Fruit fly (Drosophila melanogaster) whole organism, wandering third instar larva: ENCODE results near the gene Nup93-1.

Experiments used
- Abd-B ChIP-seq: fragments of >200 bp; optimal IDR thresholded peaks from 2 replicates; lab custom pipeline; 2017; ENCODE audit warnings: missing biosample characterization, missing genetic modification characterization
- CG32264 ChIP-seq: fragments of 200-800 bp; sonication (Bioruptor generic); optimal IDR thresholded peaks from 2 replicates; lab custom pipeline; 2016; ENCODE audit warnings: missing biosample characterization, missing genetic modification characterization
- CG9705 ChIP-seq: fragments of 200-800 bp; sonication (Bioruptor generic); optimal IDR thresholded peaks from 2 replicates; lab custom pipeline; 2018; ENCODE audit warnings: missing biosample characterization, mild to moderate bottlenecking, missing genetic modification characterization
- CrebA ChIP-seq: fragments of 200-800 bp; sonication (Bioruptor generic); optimal IDR thresholded peaks from 2 replicates; lab custom pipeline; 2016; ENCODE audit warnings: missing biosample characterization, mild to moderate bottlenecking, missing genetic modification characterization, borderline replicate concordance
- Dfd ChIP-seq: fragments of >200 bp; optimal IDR thresholded peaks from 2 replicates; lab custom pipeline; 2017; ENCODE audit warnings: missing biosample characterization, missing genetic modification characterization
- GATAd ChIP-seq: sonication (Bioruptor generic); optimal IDR thresholded peaks from 2 replicates; lab custom pipeline; 2016; ENCODE audit warnings: missing biosample characterization, missing genetic modification characterization
- HLH106 ChIP-seq: fragments of 200-800 bp; optimal IDR thresholded peaks from 3 replicates; lab custom pipeline; 2019; ENCODE audit warnings: missing biosample characterization, mild to moderate bottlenecking, missing genetic modification characterization, moderate library complexity
- Hnf4 ChIP-seq: fragments of 200-800 bp; sonication (Bioruptor generic); optimal IDR thresholded peaks from 2 replicates; lab custom pipeline; 2016; ENCODE audit warnings: missing biosample characterization, mild to moderate bottlenecking, missing genetic modification characterization
- Hr78 ChIP-seq: fragments of >200 bp; optimal IDR thresholded peaks from 2 replicates; lab custom pipeline; 2017; ENCODE audit warnings: missing biosample characterization, missing genetic modification characterization
- Jra ChIP-seq: sonication (Bioruptor generic); optimal IDR thresholded peaks from 2 replicates; lab custom pipeline; 2016; ENCODE audit warnings: missing biosample characterization, missing genetic modification characterization
- Myc ChIP-seq: fragments of >200 bp; optimal IDR thresholded peaks from 2 replicates; lab custom pipeline; 2017
- OdsH ChIP-seq: fragments of 200-800 bp; sonication (Bioruptor generic); optimal IDR thresholded peaks from 2 replicates; lab custom pipeline; 2016; ENCODE audit warnings: missing biosample characterization, mild to moderate bottlenecking, missing genetic modification characterization
- Rel ChIP-seq, 2 experiments: fragments of 200-800 bp; sonication (Bioruptor generic) in 1 of 2; optimal IDR thresholded peaks; 2 replicates in 1 of 2; 3 replicates in 1 of 2; lab custom pipeline; 2016 to 2019; ENCODE audit warnings: mild to moderate bottlenecking in 2 of 2, missing biosample characterization in 2 of 2, missing genetic modification characterization in 2 of 2, moderate library complexity in 1 of 2
- Sp1 ChIP-seq: fragments of 200-800 bp; sonication (Bioruptor generic); optimal IDR thresholded peaks from 3 replicates; lab custom pipeline; 2019; ENCODE audit warnings: missing biosample characterization, mild to moderate bottlenecking, missing genetic modification characterization, moderate library complexity
- Vsx2 ChIP-seq: fragments of 200-300, 225-300 bp; sonication (Bioruptor generic); optimal IDR thresholded peaks from 2 replicates; lab custom pipeline; 2018; ENCODE audit warnings: missing biosample characterization, missing genetic modification characterization; ENCODE audit not compliant: partially characterized antibody
- br ChIP-seq: fragments of 200-800 bp; sonication (Bioruptor generic); optimal IDR thresholded peaks from 2 replicates; lab custom pipeline; 2016; ENCODE audit warnings: missing biosample characterization, missing genetic modification characterization
- brk ChIP-seq: fragments of 200-800 bp; sonication (Bioruptor generic); optimal IDR thresholded peaks from 2 replicates; lab custom pipeline; 2016; ENCODE audit warnings: missing biosample characterization, mild to moderate bottlenecking, missing genetic modification characterization
- dmrt93B ChIP-seq: fragments of 200-800 bp; sonication (Bioruptor generic); optimal IDR thresholded peaks from 2 replicates; lab custom pipeline; 2018; ENCODE audit warnings: missing biosample characterization, mild to moderate bottlenecking, missing genetic modification characterization
- dsf ChIP-seq: sonication (Bioruptor generic); optimal IDR thresholded peaks from 2 replicates; lab custom pipeline; 2016; ENCODE audit warnings: missing biosample characterization, missing genetic modification characterization, borderline replicate concordance
- ey ChIP-seq: fragments of 200-800 bp; sonication (Bioruptor generic); optimal IDR thresholded peaks from 2 replicates; lab custom pipeline; 2016; ENCODE audit warnings: missing biosample characterization, missing genetic modification characterization
- foxo ChIP-seq, 2 experiments: fragments of 200-800 bp; sonication (Bioruptor generic); optimal IDR thresholded peaks; 2 replicates in 1 of 2; 3 replicates in 1 of 2; lab custom pipeline; 2016 to 2017; ENCODE audit warnings: missing biosample characterization in 2 of 2, missing genetic modification characterization in 2 of 2
- fru ChIP-seq: fragments of 200-800 bp; sonication (Bioruptor generic); optimal IDR thresholded peaks from 3 replicates; lab custom pipeline; 2016; ENCODE audit warnings: missing biosample characterization, mild to moderate bottlenecking, missing genetic modification characterization
- h ChIP-seq: fragments of 200-800 bp; sonication (Bioruptor generic); optimal IDR thresholded peaks from 3 replicates; lab custom pipeline; 2016; ENCODE audit warnings: missing biosample characterization, mild to moderate bottlenecking, missing genetic modification characterization
- jim ChIP-seq: fragments of 175-275, 200-325 bp; sonication (Bioruptor generic); optimal IDR thresholded peaks from 2 replicates; lab custom pipeline; 2016; ENCODE audit warnings: missing biosample characterization, mild to moderate bottlenecking, missing genetic modification characterization
- pan ChIP-seq: fragments of >200 bp; optimal IDR thresholded peaks from 2 replicates; lab custom pipeline; 2017
- psq ChIP-seq: fragments of 200-800 bp; sonication (Bioruptor generic); optimal IDR thresholded peaks from 3 replicates; lab custom pipeline; 2017; ENCODE audit warnings: missing biosample characterization, mild to moderate bottlenecking, missing genetic modification characterization, moderate library complexity
- rgr ChIP-seq: fragments of 200-800 bp; sonication (Bioruptor generic); optimal IDR thresholded peaks from 3 replicates; lab custom pipeline; 2016; ENCODE audit warnings: missing biosample characterization, mild to moderate bottlenecking, missing genetic modification characterization
- sage ChIP-seq: fragments of 200-800 bp; sonication (Bioruptor generic); optimal IDR thresholded peaks from 2 replicates; lab custom pipeline; 2016; ENCODE audit warnings: missing biosample characterization, mild to moderate bottlenecking, missing genetic modification characterization
- tai ChIP-seq: sonication (Bioruptor generic); optimal IDR thresholded peaks from 2 replicates; lab custom pipeline; 2016; ENCODE audit warnings: missing biosample characterization, missing genetic modification characterization
- usp ChIP-seq: fragments of >200 bp; optimal IDR thresholded peaks from 2 replicates; lab custom pipeline; 2017; ENCODE audit warnings: missing biosample characterization, missing genetic modification characterization
- woc ChIP-seq: sonication (Bioruptor generic); optimal IDR thresholded peaks from 2 replicates; lab custom pipeline; 2016; ENCODE audit warnings: missing biosample characterization, mild to moderate bottlenecking, missing genetic modification characterization

The Nup93-1 gene

DNA sequence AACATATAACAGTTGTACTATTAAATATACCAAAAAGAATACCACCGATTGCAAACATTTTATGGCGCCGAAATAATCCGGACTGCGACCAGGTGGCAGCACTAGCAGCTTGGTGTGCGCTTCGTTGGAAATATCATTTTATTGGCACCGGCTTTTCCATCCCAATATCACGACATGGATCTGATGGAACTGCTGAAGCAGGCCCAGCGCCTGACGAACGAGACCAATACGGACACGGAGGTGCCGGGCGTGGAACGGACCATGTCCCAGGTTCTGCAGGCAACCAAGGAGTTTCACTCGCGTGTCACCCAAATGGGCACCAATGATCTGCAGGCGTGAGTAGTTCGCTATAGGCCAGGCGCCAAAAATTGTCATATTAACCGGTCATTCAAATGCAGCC lies at the start of gene Nup93-1:
TSS of gene Nup93-1 (plus strand) at position 74 of the 400 bp plus-strand sequence.
- TF ChIP-seq Dfd (no peak), sage (GFP tag; lab: Kevin White, UChicago) (no peak), foxo (GFP tag; optimal IDR thresholded peaks at IDR 0.05; lab: Kevin White, UChicago) (no peak)

DNA sequence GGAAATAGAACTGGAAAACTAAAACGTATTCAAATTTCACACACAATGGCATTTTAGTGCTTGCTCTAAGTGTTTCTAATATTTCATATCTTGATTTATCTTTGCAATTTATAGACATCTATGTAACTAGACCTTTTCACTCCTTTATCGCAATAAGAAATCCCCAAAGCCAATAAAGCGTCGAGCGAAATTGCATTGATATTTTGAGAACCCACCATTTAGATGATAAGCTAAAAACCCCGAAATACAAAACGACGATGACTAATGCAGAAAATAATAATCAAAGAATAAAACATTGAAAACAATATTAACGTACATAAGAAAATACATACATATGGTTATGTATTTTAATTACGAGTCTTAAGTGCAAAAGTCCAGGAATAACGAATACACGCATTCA lies 44.1 kb upstream of the Nup93-1 start:
- TF ChIP-seq tai (GFP tag; lab: Kevin White, UChicago): no peak
- no peak for TF ChIP-seq ey (GFP tag; lab: Kevin White, UChicago)
- no peak for TF ChIP-seq Rel (GFP tag; optimal IDR thresholded peaks at IDR 0.05; lab: Kevin White, UChicago)
- peak; percentile 91 for TF ChIP-seq Rel (tag; optimal IDR thresholded peaks at IDR 0.05; lab: Kevin White, UChicago)
- TF ChIP-seq sage (GFP tag; lab: Kevin White, UChicago): no peak

DNA sequence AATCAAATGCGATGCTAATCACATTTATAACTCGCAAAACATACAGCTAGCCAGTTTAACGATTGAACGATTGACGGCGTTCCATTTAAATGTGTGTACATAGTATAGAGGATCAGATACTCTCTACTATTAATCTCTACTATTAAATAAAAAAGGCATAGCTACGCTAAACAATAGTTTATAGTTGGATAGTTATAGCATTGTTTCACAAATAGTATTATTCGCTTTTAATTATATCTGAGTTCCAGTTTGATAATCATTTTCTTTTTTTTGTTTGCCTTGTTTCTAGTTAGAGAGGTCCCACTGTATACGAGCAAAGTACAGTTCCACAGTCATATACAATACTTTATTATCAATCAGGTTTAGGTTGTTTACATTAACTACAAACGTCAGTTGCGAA lies 42.9 kb upstream of the Nup93-1 start:
- TF ChIP-seq tai (GFP tag; lab: Kevin White, UChicago) (no peak), Sp1 (GFP tag; lab: Kevin White, UChicago) (peak; percentile 4), GATAd (GFP tag; lab: Kevin White, UChicago) (no peak), h (GFP tag; lab: Kevin White, UChicago) (peak; percentile 25), HLH106 (tag; lab: Kevin White, UChicago) (no peak), fru (GFP tag; lab: Kevin White, UChicago) (peak; percentile 35), Hnf4 (GFP tag; lab: Kevin White, UChicago) (peak; percentile 73), CG32264 (GFP tag; lab: Kevin White, UChicago) (no peak), rgr (GFP tag; lab: Kevin White, UChicago) (no peak)

DNA sequence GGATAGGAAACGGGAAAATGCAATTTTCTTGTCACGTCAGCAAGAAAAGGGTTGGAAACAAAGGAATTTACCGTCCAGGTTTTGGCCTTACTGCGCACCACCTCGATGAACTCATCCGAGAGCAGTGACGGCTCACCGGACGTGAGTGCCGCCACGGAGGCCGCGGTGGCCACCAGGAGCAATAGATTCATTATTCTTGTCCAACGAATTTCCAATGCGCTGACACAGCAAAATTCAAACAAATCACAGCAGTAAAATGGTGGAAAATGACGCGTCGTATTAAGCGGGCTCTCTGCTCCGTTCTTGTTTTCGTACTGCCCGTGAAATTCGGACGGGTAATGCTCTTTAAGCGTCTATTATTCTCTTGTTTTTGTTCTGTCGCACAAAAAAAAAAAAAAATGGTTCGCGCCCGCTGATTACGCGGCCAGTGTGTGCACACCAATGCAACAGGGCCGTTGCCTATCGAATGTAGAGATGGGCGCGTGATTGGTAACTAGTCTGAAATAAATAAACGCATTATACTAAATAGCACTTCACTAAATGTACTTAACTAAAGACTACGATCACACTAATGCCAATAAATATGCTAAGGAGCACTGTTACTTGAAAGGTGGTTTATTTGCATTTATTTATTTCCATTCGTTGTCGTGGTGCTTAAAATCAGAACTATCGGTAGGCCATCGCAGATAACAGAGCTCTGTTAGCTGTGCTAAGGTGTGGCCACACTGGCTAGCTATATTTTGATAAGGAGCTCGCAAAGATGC lies 40.7 kb upstream of the Nup93-1 start, which contains the start of the genes CtsB and amrt:
TSS of gene CtsB (minus strand) at position 432 of the 764 bp plus-strand sequence.
TSS of gene amrt (plus strand) at position 721 of the 764 bp plus-strand sequence.
- TF ChIP-seq dmrt93B (GFP tag; lab: Kevin White, UChicago) (peak; percentile 55), h (GFP tag; lab: Kevin White, UChicago) (peak; percentile 64), br (GFP tag; lab: Kevin White, UChicago) (peak; percentile 45), fru (GFP tag; lab: Kevin White, UChicago) (peak; percentile 65), Hnf4 (GFP tag; lab: Kevin White, UChicago) (peak; percentile 64), usp (GFP tag; lab: Kevin White, UChicago) (no peak), HLH106 (tag; lab: Kevin White, UChicago) (peak; percentile 64), Jra (GFP tag; lab: Kevin White, UChicago) (peak; percentile 48), Vsx2 (GFP tag; lab: Kevin White, UChicago) (no peak), rgr (GFP tag; lab: Kevin White, UChicago) (peak; percentile 55), GATAd (GFP tag; lab: Kevin White, UChicago) (peak; percentile 38), jim (GFP tag; lab: Kevin White, UChicago) (peak; percentile 58), Myc (lab: Kevin White, UChicago) (peak; percentile 7), woc (peak; percentile 93), CG9705 (GFP tag; lab: Kevin White, UChicago) (peak; percentile 57), Hr78 (GFP tag; lab: Kevin White, UChicago) (no peak), brk (GFP tag; lab: Kevin White, UChicago) (no peak), tai (GFP tag; lab: Kevin White, UChicago) (peak; percentile 46), Rel (GFP tag; optimal IDR thresholded peaks at IDR 0.05; lab: Kevin White, UChicago) (no peak), Rel (tag; optimal IDR thresholded peaks at IDR 0.05; lab: Kevin White, UChicago) (peak; percentile 48), Sp1 (GFP tag; lab: Kevin White, UChicago) (peak; percentile 75), Abd-B (GFP tag; lab: Kevin White, UChicago) (no peak), dsf (GFP tag; lab: Kevin White, UChicago) (no peak), foxo (GFP tag; optimal IDR thresholded peaks at IDR 0.05; lab: Kevin White, UChicago) (peak in 1 of 2 experiments; percentile 69), psq (GFP tag; lab: Kevin White, UChicago) (peak; percentile 37), CrebA (GFP tag; lab: Kevin White, UChicago) (peak; percentile 47), pan (lab: Kevin White, UChicago) (no peak), ey (GFP tag; lab: Kevin White, UChicago) (peak; percentile 57), OdsH (GFP tag; lab: Kevin White, UChicago) (peak; percentile 31)
- TF ChIP-seq, all 38 proteins: peak for 21
